Worm (Caenorhabditis elegans) whole organism, L3 larva: ENCODE results near the gene tsp-2.

Experiments used
- ceh-9 ChIP-seq: sonication (generic microtip); optimal IDR thresholded peaks from 2 replicates; lab custom pipeline; 2018; ENCODE audit warnings: missing biosample characterization, missing genetic modification characterization
- lsy-12 ChIP-seq: sonication (generic microtip); optimal IDR thresholded peaks from 2 replicates; lab custom pipeline; 2016; ENCODE audit warnings: mild to moderate bottlenecking, missing genetic modification characterization, missing compliant biosample characterization
- skn-1 ChIP-seq: fragments of 150-350 bp; optimal IDR thresholded peaks from 2 replicates; lab custom pipeline; 2014; ENCODE audit warnings: missing biosample characterization, missing genetic modification characterization
- unc-62 ChIP-seq: fragments of 150-350 bp; sonication (generic microtip); optimal IDR thresholded peaks from 4 replicates; lab custom pipeline; 2014; ENCODE audit warnings: missing biosample characterization, missing genetic modification reagents, missing genetic modification characterization

- no peak for TF ChIP-seq ceh-9 (tag; lab: Kevin White, UChicago)
- TF ChIP-seq unc-62 (GFP tag; lab: Kevin White, UChicago) = no peak
- no peak for TF ChIP-seq skn-1 (tag; lab: Kevin White, UChicago)
- no peak for TF ChIP-seq lsy-12
Observed at ce11 chrIII:8201760-8202159, 36.0 kb downstream of the tsp-2 start.
